Worm (Caenorhabditis elegans) whole organism, L2 larva: ENCODE results near the gene col-83.
A peak's percentile ranks its signal among the peaks of the same experiment; 100 is the strongest.

ENCODE experiments used
- C34F6.9 ChIP-seq: fragments of 150-350 bp; optimal IDR thresholded peaks from 2 replicates; lab custom pipeline; 2014; ENCODE audit warnings: missing biosample characterization, missing genetic modification characterization
- F13H6.1 ChIP-seq: sonication (generic microtip); optimal IDR thresholded peaks from 2 replicates; lab custom pipeline; 2016; ENCODE audit warnings: missing genetic modification characterization, missing compliant biosample characterization
- R02D3.7 ChIP-seq: fragments of 150-350 bp; optimal IDR thresholded peaks from 2 replicates; lab custom pipeline; 2014; ENCODE audit warnings: missing biosample characterization, missing genetic modification characterization
- Y55F3AM.14 ChIP-seq: fragments of 200-800 bp; sonication (Bioruptor generic); optimal IDR thresholded peaks from 2 replicates; lab custom pipeline; 2018; ENCODE audit warnings: mild to moderate bottlenecking, missing genetic modification characterization, missing compliant biosample characterization
- ZK546.5 ChIP-seq: sonication (generic microtip); optimal IDR thresholded peaks from 2 replicates; lab custom pipeline; 2017; ENCODE audit warnings: missing biosample characterization, missing genetic modification characterization
- aly-2 ChIP-seq: fragments of 150-350 bp; optimal IDR thresholded peaks from 2 replicates; lab custom pipeline; 2014; ENCODE audit warnings: missing biosample characterization, missing genetic modification characterization
- ama-1 ChIP-seq: fragments of 150-350 bp; optimal IDR thresholded peaks from 2 replicates; lab custom pipeline; 2018; ENCODE audit warnings: inconsistent platforms
- ceh-16 ChIP-seq: fragments of 150-350 bp; optimal IDR thresholded peaks from 2 replicates; lab custom pipeline; 2014; ENCODE audit warnings: missing biosample characterization, missing genetic modification characterization
- crh-2 ChIP-seq: sonication (generic microtip); optimal IDR thresholded peaks from 2 replicates; lab custom pipeline; 2017; ENCODE audit warnings: missing biosample characterization, missing genetic modification characterization
- dmd-4 ChIP-seq: sonication (generic microtip); optimal IDR thresholded peaks from 2 replicates; lab custom pipeline; 2017; ENCODE audit warnings: missing biosample characterization, missing genetic modification characterization
- egl-27 ChIP-seq: sonication (generic microtip); optimal IDR thresholded peaks from 3 replicates; lab custom pipeline; 2017; ENCODE audit warnings: missing biosample characterization, missing genetic modification reagents, missing genetic modification characterization
- elt-1 ChIP-seq: fragments of 150-350 bp; optimal IDR thresholded peaks from 2 replicates; lab custom pipeline; 2014; ENCODE audit warnings: missing biosample characterization, missing genetic modification characterization
- fos-1 ChIP-seq: fragments of 150-350 bp; optimal IDR thresholded peaks from 2 replicates; lab custom pipeline; 2014; ENCODE audit warnings: missing biosample characterization, missing genetic modification characterization
- gmeb-1 ChIP-seq: fragments of 150-350 bp; optimal IDR thresholded peaks from 2 replicates; lab custom pipeline; 2014; ENCODE audit warnings: missing biosample characterization, missing genetic modification characterization
- lin-11 ChIP-seq: fragments of 150-350 bp; sonication (generic microtip); optimal IDR thresholded peaks from 2 replicates; lab custom pipeline; 2014; ENCODE audit warnings: missing biosample characterization, missing genetic modification characterization, inconsistent platforms, mixed read lengths
- lin-39 ChIP-seq: fragments of 150-350 bp; optimal IDR thresholded peaks from 2 replicates; lab custom pipeline; 2014; ENCODE audit warnings: missing biosample characterization, missing genetic modification reagents, missing genetic modification characterization
- lsy-2 ChIP-seq, 2 experiments: fragments of 150-350 bp in 1 of 2; sonication (generic microtip) in 1 of 2; optimal IDR thresholded peaks; 2 replicates each; lab custom pipeline; 2014 to 2017; ENCODE audit warnings: missing biosample characterization in 2 of 2, missing genetic modification characterization in 2 of 2
- mbf-1 ChIP-seq: sonication (generic microtip); optimal IDR thresholded peaks from 2 replicates; lab custom pipeline; 2017; ENCODE audit warnings: missing biosample characterization, missing genetic modification characterization
- mdl-1 ChIP-seq, 2 experiments: fragments of 150-350 bp in 1 of 2; sonication (generic microtip) in 1 of 2; optimal IDR thresholded peaks; 2 replicates each; lab custom pipeline; 2017; ENCODE audit warnings: missing biosample characterization in 2 of 2, missing genetic modification characterization in 2 of 2
- nhr-11 ChIP-seq: fragments of 150-350 bp; optimal IDR thresholded peaks from 2 replicates; lab custom pipeline; 2014; ENCODE audit warnings: missing biosample characterization, missing genetic modification characterization
- nhr-12 ChIP-seq: fragments of 150-350 bp; optimal IDR thresholded peaks from 2 replicates; lab custom pipeline; 2014; ENCODE audit warnings: missing biosample characterization, missing genetic modification characterization
- nhr-129 ChIP-seq: fragments of 150-350 bp; optimal IDR thresholded peaks from 2 replicates; lab custom pipeline; 2014; ENCODE audit warnings: missing biosample characterization, missing genetic modification characterization
- nhr-21 ChIP-seq: fragments of 150-350 bp; optimal IDR thresholded peaks from 2 replicates; lab custom pipeline; 2014; ENCODE audit warnings: missing biosample characterization, missing genetic modification characterization
- nhr-25 ChIP-seq: fragments of 150-350 bp; sonication (generic microtip); optimal IDR thresholded peaks from 3 replicates; lab custom pipeline; 2014; ENCODE audit warnings: missing biosample characterization, missing genetic modification characterization
- nhr-77 ChIP-seq: fragments of 150-350 bp; optimal IDR thresholded peaks from 2 replicates; lab custom pipeline; 2014; ENCODE audit warnings: missing biosample characterization, missing genetic modification characterization
- peb-1 ChIP-seq: fragments of 150-350 bp; optimal IDR thresholded peaks from 2 replicates; lab custom pipeline; 2014; ENCODE audit warnings: missing biosample characterization, missing genetic modification characterization
- sem-4 ChIP-seq: fragments of 150-350 bp; optimal IDR thresholded peaks from 2 replicates; lab custom pipeline; 2014; ENCODE audit warnings: missing biosample characterization, missing genetic modification reagents, missing genetic modification characterization
- skn-1 ChIP-seq: sonication (generic microtip); optimal IDR thresholded peaks from 2 replicates; lab custom pipeline; 2017; ENCODE audit warnings: missing biosample characterization, missing genetic modification characterization
- sma-3 ChIP-seq: sonication (generic microtip); optimal IDR thresholded peaks from 2 replicates; lab custom pipeline; 2016; ENCODE audit warnings: missing genetic modification reagents, missing genetic modification characterization, missing compliant biosample characterization
- sma-9 ChIP-seq, 2 experiments: fragments of 150-350 bp in 1 of 2; sonication (generic microtip) in 1 of 2; optimal IDR thresholded peaks; 2 replicates each; lab custom pipeline; 2014 to 2016; ENCODE audit warnings: missing genetic modification characterization in 2 of 2, mild to moderate bottlenecking in 1 of 2, missing biosample characterization in 1 of 2, missing compliant biosample characterization in 1 of 2, missing genetic modification reagents in 1 of 2, moderate library complexity in 1 of 2
- snpc-4 ChIP-seq: fragments of 150-350 bp; optimal IDR thresholded peaks from 2 replicates; lab custom pipeline; 2014; ENCODE audit warnings: missing biosample characterization, missing genetic modification characterization
- unc-39 ChIP-seq: fragments of 150-350 bp; optimal IDR thresholded peaks from 2 replicates; lab custom pipeline; 2014; ENCODE audit warnings: missing biosample characterization, missing genetic modification characterization
- unc-55 ChIP-seq: fragments of 150-350 bp; sonication (generic microtip); optimal IDR thresholded peaks from 3 replicates; lab custom pipeline; 2014; ENCODE audit warnings: missing biosample characterization, missing genetic modification reagents, missing genetic modification characterization
- unc-62 ChIP-seq: fragments of 150-350 bp; optimal IDR thresholded peaks from 2 replicates; lab custom pipeline; 2014; ENCODE audit warnings: missing biosample characterization, missing genetic modification reagents, missing genetic modification characterization
- zag-1 ChIP-seq: fragments of 150-350 bp; optimal IDR thresholded peaks from 2 replicates; lab custom pipeline; 2014; ENCODE audit warnings: missing biosample characterization, missing genetic modification characterization
- ztf-4 ChIP-seq: fragments of 150-350 bp; optimal IDR thresholded peaks from 2 replicates; lab custom pipeline; 2014; ENCODE audit warnings: missing biosample characterization, missing genetic modification characterization

Gene col-83

ce11 chrII:11012532-11013179 lies 33.1 kb downstream of the col-83 start:
- TF ChIP-seq gmeb-1 (tag; lab: Kevin White, UChicago) (no peak), F13H6.1 (tag; lab: Kevin White, UChicago) (no peak), unc-55 (GFP tag; lab: Kevin White, UChicago) (no peak), ama-1 (no peak), crh-2 (tag; lab: Kevin White, UChicago) (no peak), nhr-21 (tag; lab: Kevin White, UChicago) (no peak), sma-9 (GFP tag; optimal IDR thresholded peaks at IDR 0.05; lab: Kevin White, UChicago) (no peak), sma-9 (tag; optimal IDR thresholded peaks at IDR 0.05; lab: Kevin White, UChicago) (no peak), dmd-4 (no peak), R02D3.7 (tag; lab: Kevin White, UChicago) (no peak), ztf-4 (no peak), sma-3 (no peak), elt-1 (no peak), peb-1 (tag; lab: Kevin White, UChicago) (no peak), lin-11 (no peak), nhr-11 (tag; lab: Kevin White, UChicago) (no peak), ZK546.5 (tag; lab: Kevin White, UChicago) (no peak)

DNA sequence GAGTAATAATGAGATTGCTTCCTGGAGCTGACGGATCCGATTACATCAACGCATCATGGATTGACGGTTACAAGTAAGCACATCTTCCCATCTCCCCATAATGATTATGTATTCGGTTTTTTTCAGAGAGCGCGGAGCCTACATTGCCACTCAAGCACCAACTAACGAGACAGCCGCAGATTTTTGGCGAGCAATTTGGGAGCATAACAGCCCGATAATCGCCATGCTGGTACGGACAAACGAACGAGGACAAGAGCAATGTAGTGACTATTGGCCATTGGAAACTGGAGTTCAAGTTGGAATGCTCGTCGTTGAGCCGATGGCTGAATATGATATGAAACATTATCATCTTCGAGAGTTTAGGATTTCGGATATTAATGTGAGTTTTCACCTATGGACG lies 34.9 kb downstream of the col-83 start:
- TF ChIP-seq sem-4 (tag; lab: Kevin White, UChicago): no peak
- TF ChIP-seq crh-2 (tag; lab: Kevin White, UChicago): no peak
- TF ChIP-seq sma-9 (GFP tag; optimal IDR thresholded peaks at IDR 0.05; lab: Kevin White, UChicago): no peak
- no peak for TF ChIP-seq sma-9 (tag; optimal IDR thresholded peaks at IDR 0.05; lab: Kevin White, UChicago)
- TF ChIP-seq skn-1 (tag; lab: Kevin White, UChicago): no peak
- TF ChIP-seq gmeb-1 (tag; lab: Kevin White, UChicago): no peak
- no peak for TF ChIP-seq lsy-2 (tag; optimal IDR thresholded peaks at IDR 0.05; lab: Kevin White, UChicago)
- no peak for TF ChIP-seq F13H6.1 (tag; lab: Kevin White, UChicago)
- TF ChIP-seq C34F6.9 (tag; lab: Kevin White, UChicago): no peak

- no peak for TF ChIP-seq nhr-77
- peak; percentile 2 for TF ChIP-seq lin-39
- TF ChIP-seq lsy-2 (tag; optimal IDR thresholded peaks at IDR 0.05; lab: Kevin White, UChicago): no peak
- TF ChIP-seq nhr-129: peak; percentile 6
Observed at ce11 chrII:11004381-11004780, 41.4 kb downstream of the col-83 start.

DNA sequence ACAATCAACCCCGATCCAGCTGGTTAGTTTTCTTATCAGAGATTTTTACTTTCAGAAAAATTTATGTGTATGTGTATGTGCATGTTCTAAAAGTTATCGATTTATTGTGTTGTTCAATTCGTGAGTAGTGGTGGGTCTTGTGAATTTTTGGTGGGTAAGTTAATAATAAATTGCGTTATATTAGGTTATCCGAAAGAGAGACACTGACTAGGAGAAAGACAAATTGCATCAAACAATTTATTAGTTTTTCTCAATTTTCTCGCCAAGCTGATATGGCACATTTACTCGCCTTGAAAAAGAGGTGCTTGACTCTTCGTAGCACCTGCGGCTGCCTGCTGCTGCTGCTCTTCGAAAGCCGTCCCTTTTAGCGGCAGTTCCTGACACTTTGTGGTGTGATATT lies 46.7 kb downstream of the col-83 start:
- TF ChIP-seq mdl-1 (tag; optimal IDR thresholded peaks at IDR 0.05; lab: Kevin White, UChicago): no peak
- TF ChIP-seq egl-27: no peak
- no peak for TF ChIP-seq ZK546.5 (tag; lab: Kevin White, UChicago)
- TF ChIP-seq ztf-4: no peak
- no peak for TF ChIP-seq R02D3.7 (tag; lab: Kevin White, UChicago)
- no peak for TF ChIP-seq Y55F3AM.14 (GFP tag; lab: Kevin White, UChicago)
- TF ChIP-seq mbf-1 (tag; lab: Kevin White, UChicago): no peak
- no peak for TF ChIP-seq nhr-11 (tag; lab: Kevin White, UChicago)
- no peak for TF ChIP-seq lin-11
- no peak for TF ChIP-seq snpc-4 (tag; lab: Kevin White, UChicago)
- no peak for TF ChIP-seq fos-1 (tag; lab: Kevin White, UChicago)
- TF ChIP-seq sma-9 (GFP tag; optimal IDR thresholded peaks at IDR 0.05; lab: Kevin White, UChicago): no peak
- TF ChIP-seq sma-9 (tag; optimal IDR thresholded peaks at IDR 0.05; lab: Kevin White, UChicago): no peak
- no peak for TF ChIP-seq nhr-12 (tag; lab: Kevin White, UChicago)
- no peak for TF ChIP-seq unc-55 (GFP tag; lab: Kevin White, UChicago)
- TF ChIP-seq ama-1: no peak
- no peak for TF ChIP-seq crh-2 (tag; lab: Kevin White, UChicago)
- TF ChIP-seq nhr-25 (tag; lab: Kevin White, UChicago): no peak
- TF ChIP-seq ceh-16: no peak

- no peak for TF ChIP-seq peb-1 (tag; lab: Kevin White, UChicago)
- no peak for TF ChIP-seq unc-39 (tag; lab: Kevin White, UChicago)
- TF ChIP-seq egl-27: no peak
- TF ChIP-seq dmd-4: no peak
- no peak for TF ChIP-seq unc-62 (GFP tag; lab: Kevin White, UChicago)
- no peak for TF ChIP-seq C34F6.9 (tag; lab: Kevin White, UChicago)
- TF ChIP-seq mdl-1 (tag; optimal IDR thresholded peaks at IDR 0.05; lab: Kevin White, UChicago): no peak
- TF ChIP-seq zag-1: no peak
- no peak for TF ChIP-seq sem-4 (tag; lab: Kevin White, UChicago)
- TF ChIP-seq aly-2 (tag; lab: Kevin White, UChicago): no peak
- no peak for TF ChIP-seq fos-1 (tag; lab: Kevin White, UChicago)
- no peak for TF ChIP-seq ztf-4
- no peak for TF ChIP-seq nhr-25 (tag; lab: Kevin White, UChicago)
- TF ChIP-seq unc-55 (GFP tag; lab: Kevin White, UChicago): no peak
Observed at ce11 chrII:10995600-10995999, 50.2 kb downstream of the col-83 start.
